Worm (Caenorhabditis elegans): ENCODE measurements around the gene F33E11.3.

Gene F33E11.3

DNA sequence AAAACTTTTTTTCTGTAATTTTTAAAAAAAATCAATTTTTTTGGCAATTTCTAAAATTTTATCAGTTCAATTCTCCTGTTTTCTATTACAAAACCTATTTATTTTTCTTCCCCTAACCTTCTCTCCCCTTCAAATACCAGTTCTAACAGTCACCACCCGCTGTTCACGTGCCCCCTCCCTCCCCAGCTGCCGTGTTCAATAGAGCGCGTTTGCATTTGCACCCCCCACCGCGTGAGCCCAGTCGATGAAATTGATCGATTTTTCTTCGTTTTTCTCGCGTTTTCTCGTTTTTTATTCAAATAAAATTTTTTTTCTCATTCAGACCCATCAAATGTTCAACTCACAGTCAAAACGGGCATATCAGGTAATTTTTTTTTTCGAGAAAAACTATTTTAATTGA lies 44.5 kb upstream of the F33E11.3 start, which contains the start of gene atg-9 (continued):
- no peak for TF ChIP-seq F22D6.2 (tag; optimal IDR thresholded peaks at IDR 0.05)
- 0 out of 2 replicates have a peak, but pooled peaks have one; percentile 47 for TF ChIP-seq lir-1 (GFP tag; conservative IDR thresholded peaks at IDR 0.05)
- peak; percentile 89 for TF ChIP-seq attf-5 (GFP tag; optimal IDR thresholded peaks at IDR 0.05)
- peak; percentile 55 for TF ChIP-seq atf-7 (tag; optimal IDR thresholded peaks at IDR 0.05)
- peak; percentile 57 for TF ChIP-seq rcor-1 (GFP tag; IDR thresholded peaks at IDR 0.05)
- no peak for TF ChIP-seq aptf-2 (GFP tag; conservative IDR thresholded peaks at IDR 0.05)
- no peak for TF ChIP-seq ceh-91 (GFP tag; IDR thresholded peaks at IDR 0.05)
- TF ChIP-seq tbx-9 (tag; optimal IDR thresholded peaks at IDR 0.05; ENCODE audit: borderline replicate concordance) = no peak
- peak; percentile 71 for TF ChIP-seq pbrm-1 (GFP tag; IDR thresholded peaks at IDR 0.05)
- no peak for TF ChIP-seq hlh-12 (tag; optimal IDR thresholded peaks at IDR 0.05)
- no peak for TF ChIP-seq dpl-1 (GFP tag; optimal IDR thresholded peaks at IDR 0.05)
- no peak for TF ChIP-seq mxl-1 (tag; optimal IDR thresholded peaks at IDR 0.05)
- TF ChIP-seq Y67H2A.10 (GFP tag; conservative IDR thresholded peaks at IDR 0.05) = no peak; the same call in 1 of the 2 replicates
- peak; percentile 69 for TF ChIP-seq ceh-27 (GFP tag; optimal IDR thresholded peaks at IDR 0.05)
- no peak for TF ChIP-seq fkh-3 (tag; optimal IDR thresholded peaks at IDR 0.05)
- TF ChIP-seq nhr-120 (GFP tag; IDR thresholded peaks at IDR 0.05) = no peak
- no peak for TF ChIP-seq ceh-58 (GFP tag; IDR thresholded peaks at IDR 0.05)
- TF ChIP-seq F49E8.2 (tag; optimal IDR thresholded peaks at IDR 0.05; ENCODE audit: insufficient read depth) = no peak

DNA sequence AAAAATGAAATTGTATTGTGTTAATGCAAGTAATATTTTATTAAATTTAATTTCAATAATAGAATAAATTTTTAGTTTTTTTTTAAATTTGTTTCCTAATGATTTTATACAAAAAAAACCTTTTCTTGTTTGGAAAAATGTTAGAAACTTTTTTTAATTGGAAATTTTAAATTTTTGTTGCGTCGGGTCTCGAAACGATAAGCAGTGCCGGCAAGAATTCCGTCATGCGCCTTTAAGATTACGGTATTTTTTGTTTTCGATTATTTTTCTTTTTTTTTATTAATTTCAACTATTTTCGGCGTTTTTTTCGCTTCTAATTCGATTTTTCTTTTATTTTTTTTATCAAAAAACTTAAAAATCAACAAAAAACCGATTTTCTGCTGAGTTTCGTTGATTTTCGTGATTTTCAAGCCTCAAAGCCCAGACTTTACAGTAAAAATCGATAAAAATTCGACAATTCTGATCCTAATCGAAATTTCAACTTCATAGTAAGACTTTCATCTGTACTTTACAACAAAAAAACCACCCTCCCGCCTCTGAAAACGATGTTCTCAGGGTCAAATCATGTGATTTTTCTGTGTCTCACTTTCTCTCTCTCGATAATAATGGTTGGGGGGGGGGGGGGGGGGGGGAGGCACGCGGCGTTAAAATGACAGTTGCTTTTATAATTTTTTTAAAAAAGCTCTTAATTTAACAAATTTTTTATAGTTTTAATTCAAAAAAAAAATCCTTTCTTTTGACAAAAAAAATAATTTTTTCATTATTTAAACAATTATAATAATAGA lies 43.2 kb upstream of the F33E11.3 start:
- TF ChIP-seq lsy-27 (tag; optimal IDR thresholded peaks at IDR 0.05; ENCODE audit: borderline replicate concordance, insufficient read depth) (no peak), zfh-2 (GFP tag; conservative IDR thresholded peaks at IDR 0.05) (peak; percentile 34; the same call in 1 of the 2 replicates), B0336.3 (GFP tag; IDR thresholded peaks at IDR 0.05) (no peak), unc-62 (GFP tag; optimal IDR thresholded peaks at IDR 0.05) (no peak), snpc-3.4 (tag; optimal IDR thresholded peaks at IDR 0.05) (no peak), ztf-26 (tag; optimal IDR thresholded peaks at IDR 0.05) (no peak), D2030.7 (GFP tag; IDR thresholded peaks at IDR 0.05) (peak; percentile 27; the same call in 1 of the 2 replicates), F39B2.1 (GFP tag; IDR thresholded peaks at IDR 0.05) (no peak), F49E8.2 (tag; optimal IDR thresholded peaks at IDR 0.05; ENCODE audit: insufficient read depth) (no peak), F57C9.4 (tag; optimal IDR thresholded peaks at IDR 0.05) (no peak), efl-1 (GFP tag; optimal IDR thresholded peaks at IDR 0.05) (peak; percentile 2), madf-6 (GFP tag; IDR thresholded peaks at IDR 0.05) (peak; percentile 61; the same call in 1 of the 2 replicates), lsl-1 (GFP tag; optimal IDR thresholded peaks at IDR 0.05) (peak; percentile 72), hmg-1.2 (GFP tag; IDR thresholded peaks at IDR 0.05) (no peak), attf-5 (GFP tag; optimal IDR thresholded peaks at IDR 0.05) (no peak), mcd-1 (GFP tag; IDR thresholded peaks at IDR 0.05) (peak; percentile 63; the same call in 1 of the 2 replicates), K12H6.12 (tag; optimal IDR thresholded peaks at IDR 0.05) (no peak), nfya-1 (tag; optimal IDR thresholded peaks at IDR 0.05; ENCODE audit: borderline replicate concordance, insufficient read depth) (no peak), aptf-3 (GFP tag; IDR thresholded peaks at IDR 0.05) (no peak), let-526 (GFP tag; IDR thresholded peaks at IDR 0.05) (no peak), F52B5.7 (tag; optimal IDR thresholded peaks at IDR 0.05) (no peak), rec-8 (tag; optimal IDR thresholded peaks at IDR 0.05) (no peak), xnd-1 (tag; optimal IDR thresholded peaks at IDR 0.05) (peak; percentile 16), ets-4 (GFP tag; optimal IDR thresholded peaks at IDR 0.05) (no peak), lin-54 (GFP tag; optimal IDR thresholded peaks at IDR 0.05) (peak; percentile 34), dpl-1 (GFP tag; optimal IDR thresholded peaks at IDR 0.05) (no peak), hlh-12 (tag; optimal IDR thresholded peaks at IDR 0.05) (no peak), tbp1 (GFP tag; optimal IDR thresholded peaks at IDR 0.05) (peak; percentile 3), egrh-3 (GFP tag; IDR thresholded peaks at IDR 0.05) (peak; percentile 86), lin-40 (tag; optimal IDR thresholded peaks at IDR 0.05) (no peak), dox-1 (GFP tag; IDR thresholded peaks at IDR 0.05) (no peak), F33H1.4 (GFP tag; IDR thresholded peaks at IDR 0.05) (peak; percentile 73), atf-7 (tag; optimal IDR thresholded peaks at IDR 0.05) (no peak)
